Fruit fly (Drosophila melanogaster): ENCODE data around the gene CG42724.

Gene CG42724

DNA sequence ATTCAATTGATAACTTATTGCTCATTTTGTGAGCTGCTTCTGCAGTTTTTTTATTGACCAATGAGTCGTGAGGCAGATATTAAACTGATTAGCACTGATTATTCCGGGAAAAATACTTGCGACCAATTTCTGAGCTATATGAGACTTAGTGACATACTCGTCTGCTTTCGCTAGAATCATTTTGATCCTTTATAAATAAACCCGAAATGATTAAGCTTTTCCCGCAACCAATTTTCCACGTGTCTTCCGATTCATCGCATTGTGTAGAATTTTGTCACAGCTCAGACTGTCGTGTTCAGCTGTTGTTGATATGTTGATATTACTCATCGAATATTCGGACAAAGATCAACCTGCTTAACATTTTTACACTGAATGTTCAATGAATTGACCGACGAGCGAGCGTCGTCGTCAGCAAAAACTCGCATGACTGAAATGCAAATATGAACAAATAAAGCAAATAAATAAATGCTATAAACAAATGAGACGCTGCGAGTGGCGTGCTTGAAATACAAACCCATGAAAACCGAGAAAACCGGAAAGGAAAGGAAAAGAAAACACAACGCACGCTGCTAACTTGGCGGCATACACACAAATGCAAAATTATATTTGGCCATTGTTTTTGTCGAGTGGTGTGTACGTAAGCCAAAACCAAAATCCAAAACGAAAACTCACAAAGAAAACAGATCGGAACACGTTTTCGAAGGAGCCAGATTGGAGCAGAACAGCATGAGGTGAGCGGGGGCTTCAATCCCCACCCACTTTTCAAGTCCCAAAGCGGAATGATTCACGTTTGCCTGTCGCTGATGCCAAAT, 32.8 kb upstream of the CG42724 start (continued):
- TF ChIP-seq dmrt99B (tag; optimal IDR thresholded peaks at IDR 0.05) (peak; percentile 40), NC2α (GFP tag; optimal IDR thresholded peaks at IDR 0.05) (no peak), CG1024 (GFP tag; IDR thresholded peaks at IDR 0.05) (no peak), CG15696 (tag; optimal IDR thresholded peaks at IDR 0.05) (peak; percentile 1), Xrp1 (GFP tag; IDR thresholded peaks at IDR 0.05) (no peak), Fer3 (tag; optimal IDR thresholded peaks at IDR 0.05) (peak; percentile 33), cato (GFP tag; optimal IDR thresholded peaks at IDR 0.05; ENCODE audit: borderline replicate concordance) (no peak), Blimp-1 (GFP tag; optimal IDR thresholded peaks at IDR 0.05) (peak; percentile 26), CG8089 (GFP tag; optimal IDR thresholded peaks at IDR 0.05) (no peak), lilli (GFP tag; optimal IDR thresholded peaks at IDR 0.05) (no peak), CG6813 (GFP tag; optimal IDR thresholded peaks at IDR 0.05) (peak; percentile 52), chn (GFP tag; optimal IDR thresholded peaks at IDR 0.05) (no peak), CG12104 (GFP tag; optimal IDR thresholded peaks at IDR 0.05) (no peak), sens (GFP tag) (peak; percentile 73), CrebB (tag; optimal IDR thresholded peaks at IDR 0.05) (peak; percentile 5), ci (GFP tag; IDR thresholded peaks at IDR 0.05) (peak; percentile 11; the same call in 1 of the 3 replicates), HLH4C (GFP tag; IDR thresholded peaks at IDR 0.05; ENCODE audit: partially characterized antibody) (no peak), CG18619 (GFP tag; optimal IDR thresholded peaks at IDR 0.05) (peak; percentile 18), CG4424 (GFP tag; optimal IDR thresholded peaks at IDR 0.05) (no peak), Hr78 (GFP tag; optimal IDR thresholded peaks at IDR 0.05) (no peak), Dad (GFP tag; optimal IDR thresholded peaks at IDR 0.05) (no peak), esg (GFP tag; conservative IDR thresholded peaks at IDR 0.05) (no peak), sr (GFP tag; IDR thresholded peaks at IDR 0.05) (no peak), CG2202 (tag; optimal IDR thresholded peaks at IDR 0.05) (peak; percentile 3), CG15011 (GFP tag; optimal IDR thresholded peaks at IDR 0.05) (peak; percentile 42), CG6654 (GFP tag; optimal IDR thresholded peaks at IDR 0.05) (no peak), CG17328 (GFP tag; IDR thresholded peaks at IDR 0.05) (no peak), CG10267 (tag; optimal IDR thresholded peaks at IDR 0.05) (no peak), CG7745 (tag; optimal IDR thresholded peaks at IDR 0.05) (no peak), CG8359 (GFP tag; optimal IDR thresholded peaks at IDR 0.05; ENCODE audit: borderline replicate concordance) (no peak), Deaf1 (tag; optimal IDR thresholded peaks at IDR 0.05) (no peak), peb (GFP tag; IDR thresholded peaks at IDR 0.05) (no peak), Dbx (GFP tag; IDR thresholded peaks at IDR 0.05) (no peak), CG11504 (tag; optimal IDR thresholded peaks at IDR 0.05) (peak; percentile 31), PHDP (tag; optimal IDR thresholded peaks at IDR 0.05) (peak; percentile 44), lbe (GFP tag; optimal IDR thresholded peaks at IDR 0.05) (peak; percentile 26), CG17361 (GFP tag; IDR thresholded peaks at IDR 0.05) (no peak), CG3407 (GFP tag; optimal IDR thresholded peaks at IDR 0.05) (peak; percentile 17), gsb (GFP tag; IDR thresholded peaks at IDR 0.05) (no peak), CG2199 (GFP tag; IDR thresholded peaks at IDR 0.05) (no peak), cg (GFP tag; optimal IDR thresholded peaks at IDR 0.05) (no peak), jigr1 (GFP tag; IDR thresholded peaks at IDR 0.05) (no peak), CG4404 (GFP tag; IDR thresholded peaks at IDR 0.05) (no peak), bsh (GFP tag; optimal IDR thresholded peaks at IDR 0.05) (peak in 1 of 2 experiments; percentile 22), CG42726 (GFP tag; IDR thresholded peaks at IDR 0.05; ENCODE audit: partially characterized antibody) (no peak), CG7928 (GFP tag; optimal IDR thresholded peaks at IDR 0.05) (no peak), CG5245 (GFP tag; optimal IDR thresholded peaks at IDR 0.05) (no peak), kni (GFP tag; optimal IDR thresholded peaks at IDR 0.05) (peak; percentile 20), CG11093 (GFP tag; IDR thresholded peaks at IDR 0.05) (no peak)
